Fruit fly (Drosophila melanogaster) whole organism, pupa: ENCODE measurements around the gene se.

Source experiments
- CG10348 ChIP-seq: fragments of 200-800 bp; sonication (Bioruptor generic); IDR thresholded peaks from 2 replicates; pipeline ENCODE4 v1.3.6; 2022; ENCODE audit warnings: missing biosample characterization, missing genetic modification characterization
- CG32121 ChIP-seq: fragments of 200-800 bp; sonication (Bioruptor generic); IDR thresholded peaks from 2 replicates; pipeline ENCODE4 v1.3.6; 2022; ENCODE audit warnings: missing biosample characterization, missing genetic modification characterization
- CG4496 ChIP-seq: fragments of 200-800 bp; sonication (Bioruptor generic); IDR thresholded peaks from 3 replicates; pipeline ENCODE4 v1.3.6; 2022; ENCODE audit warnings: missing biosample characterization, missing genetic modification characterization
- CG8301 ChIP-seq: fragments of 200-800 bp; sonication (Bioruptor generic); optimal IDR thresholded peaks from 2 replicates; lab custom pipeline; 2018; ENCODE audit warnings: missing biosample characterization, mild to moderate bottlenecking, missing genetic modification characterization
- EcR ChIP-seq: fragments of 200-800 bp; sonication (Bioruptor generic); optimal IDR thresholded peaks from 3 replicates; lab custom pipeline; 2019; ENCODE audit warnings: missing biosample characterization, missing genetic modification characterization, mild to moderate bottlenecking, moderate library complexity, missing genetic modification reagents
- Pif1A ChIP-seq: fragments of 200-800 bp; sonication (Bioruptor generic); optimal IDR thresholded peaks from 3 replicates; lab custom pipeline; 2016; ENCODE audit warnings: missing biosample characterization, missing genetic modification characterization
- Pif1B ChIP-seq: fragments of 200-800 bp; sonication (Bioruptor generic); optimal IDR thresholded peaks from 3 replicates; lab custom pipeline; 2016; ENCODE audit warnings: missing biosample characterization, missing genetic modification characterization
- Snoo ChIP-seq: fragments of 200-800 bp; sonication (Bioruptor generic); optimal IDR thresholded peaks from 3 replicates; lab custom pipeline; 2017; ENCODE audit warnings: missing biosample characterization, mild to moderate bottlenecking, missing genetic modification characterization, inconsistent platforms
- rn ChIP-seq: fragments of 200-800 bp; sonication (Bioruptor generic); IDR thresholded peaks from 2 replicates; pipeline ENCODE4 v1.3.6; 2022; ENCODE audit warnings: missing biosample characterization, missing genetic modification characterization

dm6 chr3L:8543866-8544265 is 23.5 kb downstream of the se start:
- TF ChIP-seq Pif1B (GFP tag; lab: Kevin White, UChicago) = no peak
- no peak for TF ChIP-seq CG32121
- TF ChIP-seq CG8301 = no peak
- TF ChIP-seq CG4496 (GFP tag; lab: Robert Waterston, UW) = no peak
- no peak for TF ChIP-seq rn (GFP tag; lab: Robert Waterston, UW)
- no peak for TF ChIP-seq EcR
- TF ChIP-seq Snoo (tag; lab: Kevin White, UChicago) = no peak
- no peak for TF ChIP-seq CG10348 (GFP tag; lab: Robert Waterston, UW)
- TF ChIP-seq Pif1A (GFP tag; lab: Kevin White, UChicago) = no peak
